Fruit fly (Drosophila melanogaster) whole organism, wandering third instar larva: ENCODE measurements around the gene Gr68a.

Experiments
- CG9705 ChIP-seq: fragments of 200-800 bp; sonication (Bioruptor generic); optimal IDR thresholded peaks from 2 replicates; lab custom pipeline; 2018; ENCODE audit warnings: missing biosample characterization, mild to moderate bottlenecking, missing genetic modification characterization
- Dif ChIP-seq: fragments of 200-275, 200-300 bp; sonication (Bioruptor generic); optimal IDR thresholded peaks from 2 replicates; lab custom pipeline; 2018; ENCODE audit warnings: missing biosample characterization, missing genetic modification characterization; ENCODE audit not compliant: partially characterized antibody
- HLH106 ChIP-seq: fragments of 200-800 bp; optimal IDR thresholded peaks from 3 replicates; lab custom pipeline; 2019; ENCODE audit warnings: missing biosample characterization, mild to moderate bottlenecking, missing genetic modification characterization, moderate library complexity
- OdsH ChIP-seq: fragments of 200-800 bp; sonication (Bioruptor generic); optimal IDR thresholded peaks from 2 replicates; lab custom pipeline; 2016; ENCODE audit warnings: missing biosample characterization, mild to moderate bottlenecking, missing genetic modification characterization

dm6 chr3L:11793233-11793800 is 42.2 kb downstream of the Gr68a start, which contains the start of the genes twy and CG10907:
- TF ChIP-seq OdsH (GFP tag; lab: Kevin White, UChicago), result no peak
- no peak for TF ChIP-seq HLH106
- TF ChIP-seq CG9705 (GFP tag; lab: Kevin White, UChicago), result no peak
- no peak for TF ChIP-seq Dif
